Worm (Caenorhabditis elegans) whole organism, L4 larva: ENCODE results near the gene F44E5.5.

Experiments
- D1046.2 ChIP-seq: fragments of 200-800 bp; sonication (Bioruptor generic); IDR thresholded peaks from 2 replicates; pipeline ENCODE4 v1.3.6; 2022; ENCODE audit warnings: missing genetic modification characterization, missing compliant biosample characterization
- F49E8.2 ChIP-seq: sonication (generic microtip); optimal IDR thresholded peaks from 2 replicates; lab custom pipeline; 2016; ENCODE audit warnings: missing compliant biosample characterization, mild to moderate bottlenecking, missing genetic modification characterization, borderline replicate concordance
- T20F7.1 ChIP-seq: fragments of 200-800 bp; sonication (Bioruptor generic); optimal IDR thresholded peaks from 2 replicates; lab custom pipeline; 2018; ENCODE audit warnings: mild to moderate bottlenecking, missing genetic modification characterization, missing compliant biosample characterization
- T26A8.4 ChIP-seq: fragments of 200-800 bp; sonication (Bioruptor generic); IDR thresholded peaks from 2 replicates; pipeline ENCODE4 v1.3.6; 2022; ENCODE audit warnings: missing genetic modification characterization, missing compliant biosample characterization
- Y105C5A.15 ChIP-seq: fragments of 200-800 bp; sonication (Bioruptor generic); IDR thresholded peaks from 2 replicates; pipeline ENCODE4 v1.3.6; 2022; ENCODE audit warnings: missing genetic modification characterization, missing compliant biosample characterization
- Y48G9A.11 ChIP-seq: fragments of 200-800 bp; sonication (Bioruptor generic); IDR thresholded peaks from 2 replicates; pipeline ENCODE4 v1.3.6; 2022; ENCODE audit warnings: missing genetic modification reagents, missing genetic modification characterization, missing compliant biosample characterization
- ZK337.2 ChIP-seq: fragments of 200-800 bp; sonication (Bioruptor generic); IDR thresholded peaks from 2 replicates; pipeline ENCODE4 v1.3.6; 2022; ENCODE audit warnings: missing genetic modification reagents, missing genetic modification characterization, missing compliant biosample characterization
- aha-1 ChIP-seq: fragments of 150-350 bp; peaks from one replicate; lab custom pipeline; 2014; ENCODE audit warnings: missing biosample characterization, missing genetic modification characterization
- aly-2 ChIP-seq: sonication (generic microtip); optimal IDR thresholded peaks from 2 replicates; lab custom pipeline; 2018; ENCODE audit warnings: missing biosample characterization, missing genetic modification characterization
- ama-1 ChIP-seq: fragments of 150-350 bp; optimal IDR thresholded peaks from 2 replicates; lab custom pipeline; 2014; ENCODE audit warnings: inconsistent platforms, mixed read lengths
- arid-1 ChIP-seq: fragments of 200-800 bp; sonication (Bioruptor generic); conservative IDR thresholded peaks from 2 replicates; pipeline ENCODE4 v1.3.6; 2022; ENCODE audit warnings: missing genetic modification reagents, missing genetic modification characterization, missing compliant biosample characterization
- ceh-20 ChIP-seq: fragments of 200-800 bp; sonication (Bioruptor generic); IDR thresholded peaks from 2 replicates; pipeline ENCODE4 v1.3.6; 2022; ENCODE audit warnings: missing genetic modification reagents, missing genetic modification characterization, missing compliant biosample characterization
- ceh-28 ChIP-seq: fragments of 150-350 bp; optimal IDR thresholded peaks from 2 replicates; lab custom pipeline; 2014; ENCODE audit warnings: missing biosample characterization, missing genetic modification reagents, missing genetic modification characterization
- ces-1 ChIP-seq: fragments of 150-350 bp; sonication (generic microtip); optimal IDR thresholded peaks from 4 replicates; lab custom pipeline; 2014; ENCODE audit warnings: missing biosample characterization, missing genetic modification reagents, missing genetic modification characterization
- cey-2 ChIP-seq: sonication (generic microtip); optimal IDR thresholded peaks from 3 replicates; lab custom pipeline; 2017; ENCODE audit warnings: missing genetic modification characterization, mild to moderate bottlenecking, missing compliant biosample characterization, antibody characterized with exemption, borderline replicate concordance; ENCODE audit not compliant: insufficient read depth
- ctbp-1 ChIP-seq: fragments of 200-800 bp; sonication (Bioruptor generic); IDR thresholded peaks from 2 replicates; pipeline ENCODE4 v1.3.6; 2022; ENCODE audit warnings: missing genetic modification reagents, missing genetic modification characterization, missing compliant biosample characterization
- daf-16 ChIP-seq, 3 experiments: sonication (generic microtip); optimal IDR thresholded peaks; 2 replicates each; lab custom pipeline; 2016 to 2017; ENCODE audit warnings: missing genetic modification characterization in 3 of 3, missing genetic modification reagents in 3 of 3, mild to moderate bottlenecking in 2 of 3, missing compliant biosample characterization in 2 of 3, missing biosample characterization in 1 of 3, moderate library complexity in 1 of 3
- daf-8 ChIP-seq: fragments of 200-800 bp; sonication (Bioruptor generic); IDR thresholded peaks from 2 replicates; pipeline ENCODE4 v1.3.6; 2022; ENCODE audit warnings: missing genetic modification characterization, missing compliant biosample characterization
- dmd-6 ChIP-seq: fragments of 200-800 bp; sonication (Bioruptor generic); IDR thresholded peaks from 2 replicates; pipeline ENCODE4 v1.3.6; 2022; ENCODE audit warnings: missing genetic modification reagents, missing genetic modification characterization, missing compliant biosample characterization
- duxl-1 ChIP-seq: sonication (generic microtip); optimal IDR thresholded peaks from 2 replicates; lab custom pipeline; 2016; ENCODE audit warnings: mild to moderate bottlenecking, missing genetic modification characterization, moderate library complexity, missing compliant biosample characterization; ENCODE audit not compliant: poor library complexity
- dve-1 ChIP-seq: sonication (generic microtip); optimal IDR thresholded peaks from 2 replicates; lab custom pipeline; 2017; ENCODE audit warnings: antibody characterized with exemption, mild to moderate bottlenecking, missing genetic modification characterization, missing compliant biosample characterization; ENCODE audit not compliant: insufficient read depth
- hlh-11 ChIP-seq: fragments of 200-800 bp; sonication (Bioruptor generic); optimal IDR thresholded peaks from 2 replicates; lab custom pipeline; 2018; ENCODE audit warnings: mild to moderate bottlenecking, missing genetic modification characterization, missing compliant biosample characterization
- hmg-1.1 ChIP-seq: fragments of 200-800 bp; sonication (Bioruptor generic); IDR thresholded peaks from 2 replicates; pipeline ENCODE4 v1.3.6; 2022; ENCODE audit warnings: missing genetic modification reagents, missing genetic modification characterization, missing compliant biosample characterization
- lim-7 ChIP-seq: fragments of 200-800 bp; sonication (Bioruptor generic); IDR thresholded peaks from 2 replicates; pipeline ENCODE4 v1.3.6; 2022; ENCODE audit warnings: missing genetic modification characterization, missing compliant biosample characterization
- lin-38 ChIP-seq: fragments of 200-800 bp; sonication (Bioruptor generic); IDR thresholded peaks from 2 replicates; pipeline ENCODE4 v1.3.6; 2022; ENCODE audit warnings: missing genetic modification reagents, missing genetic modification characterization, missing compliant biosample characterization
- mes-2 ChIP-seq: sonication (generic microtip); optimal IDR thresholded peaks from 2 replicates; lab custom pipeline; 2016; ENCODE audit warnings: missing genotype, mild to moderate bottlenecking, missing genetic modification characterization, missing compliant biosample characterization; ENCODE audit not compliant: poor library complexity, severe bottlenecking
- mxl-2 ChIP-seq: fragments of 200-800 bp; sonication (Bioruptor generic); conservative IDR thresholded peaks from 2 replicates; pipeline ENCODE4 v1.3.6; 2022; ENCODE audit warnings: missing genetic modification reagents, missing genetic modification characterization, missing compliant biosample characterization
- nhr-102 ChIP-seq: sonication (generic microtip); optimal IDR thresholded peaks from 2 replicates; lab custom pipeline; 2016; ENCODE audit warnings: mild to moderate bottlenecking, missing genetic modification characterization, moderate library complexity, missing compliant biosample characterization
- nhr-42 ChIP-seq: fragments of 200-800 bp; sonication (Bioruptor generic); IDR thresholded peaks from 2 replicates; pipeline ENCODE4 v1.3.6; 2022; ENCODE audit warnings: missing genetic modification characterization, missing compliant biosample characterization
- nhr-76 ChIP-seq: fragments of 150-350 bp; optimal IDR thresholded peaks from 2 replicates; lab custom pipeline; 2014; ENCODE audit warnings: missing biosample characterization, missing genetic modification characterization
- nhr-77 ChIP-seq: fragments of 150-350 bp; optimal IDR thresholded peaks from 2 replicates; lab custom pipeline; 2014; ENCODE audit warnings: missing biosample characterization, missing genetic modification characterization
- pha-4 ChIP-seq, 2 experiments: fragments of 150-350 bp in 1 of 2; fragments of 200-800 bp in 1 of 2; sonication (Bioruptor generic) in 1 of 2; IDR thresholded peaks in 1 of 2; optimal IDR thresholded peaks in 1 of 2; 2 replicates each; pipeline versions ENCODE4 v1.3.6 to Lab custom; 2014 to 2022; ENCODE audit warnings: missing genetic modification characterization in 2 of 2, missing genetic modification reagents in 2 of 2, missing biosample characterization in 1 of 2, missing compliant biosample characterization in 1 of 2
- php-3 ChIP-seq: fragments of 200-800 bp; sonication (Bioruptor generic); IDR thresholded peaks from 2 replicates; pipeline ENCODE4 v1.3.6; 2022; ENCODE audit warnings: missing genetic modification reagents, missing genetic modification characterization, missing compliant biosample characterization
- rbr-2 ChIP-seq: sonication (generic microtip); optimal IDR thresholded peaks from 2 replicates; lab custom pipeline; 2016; ENCODE audit warnings: missing genotype, missing genetic modification characterization, missing compliant biosample characterization
- saeg-2 ChIP-seq: fragments of 200-800 bp; sonication (Bioruptor generic); IDR thresholded peaks from 2 replicates; pipeline ENCODE4 v1.3.6; 2022; ENCODE audit warnings: missing genetic modification reagents, missing genetic modification characterization, missing compliant biosample characterization
- set-16 ChIP-seq: fragments of 200-800 bp; sonication (Bioruptor generic); IDR thresholded peaks from 2 replicates; pipeline ENCODE4 v1.3.6; 2022; ENCODE audit warnings: missing genetic modification reagents, missing genetic modification characterization, missing compliant biosample characterization
- snpc-1.2 ChIP-seq: fragments of 200-800 bp; sonication (Bioruptor generic); IDR thresholded peaks from 2 replicates; pipeline ENCODE4 v1.3.6; 2022; ENCODE audit warnings: missing genetic modification reagents, missing genetic modification characterization, missing compliant biosample characterization
- spr-1 ChIP-seq: sonication (generic microtip); optimal IDR thresholded peaks from 2 replicates; lab custom pipeline; 2016; ENCODE audit warnings: mild to moderate bottlenecking, missing genetic modification characterization, missing compliant biosample characterization
- tra-1 ChIP-seq: fragments of 200-800 bp; sonication (Bioruptor generic); IDR thresholded peaks from 2 replicates; pipeline ENCODE4 v1.3.6; 2022; ENCODE audit warnings: missing genetic modification reagents, missing genetic modification characterization, missing compliant biosample characterization
- zfp-3 ChIP-seq: fragments of 200-800 bp; sonication (Bioruptor generic); conservative IDR thresholded peaks from 2 replicates; pipeline ENCODE4 v1.3.6; 2022; ENCODE audit warnings: missing genetic modification reagents, missing genetic modification characterization, missing compliant biosample characterization

Gene F44E5.5

ce11 chrII:11731174-11731724 is 28.2 kb upstream of the F44E5.5 start:
- 0 out of 2 replicates have a peak, but pooled peaks have one; percentile 23 for TF ChIP-seq arid-1 (GFP tag; lab: Robert Waterston, UW)
- TF ChIP-seq T20F7.1 (GFP tag; lab: Kevin White, UChicago): peak; percentile 2
- no peak for TF ChIP-seq nhr-76 (tag; lab: Kevin White, UChicago)
- no peak for TF ChIP-seq lim-7 (GFP tag; lab: Robert Waterston, UW)
- TF ChIP-seq lin-38: peak; percentile 65
- no peak for TF ChIP-seq Y105C5A.15
- TF ChIP-seq nhr-42 (GFP tag; lab: Robert Waterston, UW): 0 out of 2 replicates have a peak, but pooled peaks have one; percentile 51
- no peak for TF ChIP-seq daf-16 (GFP tag; optimal IDR thresholded peaks at IDR 0.05; lab: Kevin White, UChicago)
- peak; percentile 35 for TF ChIP-seq daf-16 (tag; optimal IDR thresholded peaks at IDR 0.05; lab: Kevin White, UChicago)
- TF ChIP-seq spr-1 (tag; lab: Kevin White, UChicago): peak; percentile 82
- TF ChIP-seq tra-1: 0 out of 2 replicates have a peak, but pooled peaks have one; percentile 13
- TF ChIP-seq ctbp-1 (GFP tag; lab: Robert Waterston, UW): no peak
- no peak for TF ChIP-seq saeg-2 (GFP tag; lab: Robert Waterston, UW)
- peak; percentile 32 for TF ChIP-seq hlh-11
- peak; percentile 11 for TF ChIP-seq mes-2 (tag; lab: Kevin White, UChicago)
- TF ChIP-seq ceh-20: no peak
- TF ChIP-seq aly-2: no peak
- TF ChIP-seq pha-4 (GFP tag; IDR thresholded peaks at IDR 0.05; lab: Robert Waterston, UW): 0 out of 2 replicates have a peak, but pooled peaks have one; percentile 29
- TF ChIP-seq pha-4 (tag; optimal IDR thresholded peaks at IDR 0.05; lab: Kevin White, UChicago): no peak
- peak; percentile 67 for TF ChIP-seq nhr-102 (tag; lab: Kevin White, UChicago)
- TF ChIP-seq nhr-77: no peak
- peak; percentile 69 for TF ChIP-seq duxl-1 (tag; lab: Kevin White, UChicago)
- TF ChIP-seq zfp-3 (GFP tag; lab: Robert Waterston, UW): peak; percentile 78; the same call in 1 of the 2 replicates
- no peak for TF ChIP-seq F49E8.2
- TF ChIP-seq ama-1 (lab: Kevin White, UChicago): peak; percentile 51
- peak; percentile 81 for TF ChIP-seq aha-1 (tag; lab: Kevin White, UChicago)
- no peak for TF ChIP-seq ZK337.2 (GFP tag; lab: Robert Waterston, UW)
- no peak for TF ChIP-seq daf-8
- TF ChIP-seq dmd-6: peak; percentile 35
- no peak for TF ChIP-seq T26A8.4 (GFP tag; lab: Robert Waterston, UW)
- TF ChIP-seq rbr-2 (tag; lab: Kevin White, UChicago): peak; percentile 21
- 0 out of 2 replicates have a peak, but pooled peaks have one; percentile 32 for TF ChIP-seq mxl-2 (GFP tag; lab: Robert Waterston, UW)
- TF ChIP-seq ces-1: no peak
- TF ChIP-seq set-16 (GFP tag; lab: Robert Waterston, UW): no peak
- TF ChIP-seq dve-1 (tag; lab: Kevin White, UChicago): peak; percentile 16
- no peak for TF ChIP-seq php-3 (GFP tag; lab: Robert Waterston, UW)
- no peak for TF ChIP-seq cey-2 (tag; lab: Kevin White, UChicago)
- 0 out of 2 replicates have a peak, but pooled peaks have one; percentile 17 for TF ChIP-seq D1046.2
- TF ChIP-seq, all 104 proteins: peak for 20

ce11 chrII:11732513-11732912 is 26.9 kb upstream of the F44E5.5 start, which contains the start of gene F13D12.8:
F13D12.8 (minus strand) TSS chrII:11732594.
- TF ChIP-seq T26A8.4 (GFP tag; lab: Robert Waterston, UW) (no peak), ceh-28 (tag; lab: Kevin White, UChicago) (no peak), Y48G9A.11 (GFP tag; lab: Robert Waterston, UW) (no peak), ces-1 (no peak), duxl-1 (tag; lab: Kevin White, UChicago) (no peak), snpc-1.2 (GFP tag; lab: Robert Waterston, UW) (no peak), lim-7 (GFP tag; lab: Robert Waterston, UW) (no peak), hmg-1.1 (GFP tag; lab: Robert Waterston, UW) (0 out of 2 replicates have a peak, but pooled peaks have one; percentile 19)
